Worm (Caenorhabditis elegans): ENCODE measurements around the gene sul-3.
A peak's percentile ranks its signal among the peaks of the same experiment; 100 is the strongest.

sul-3 gene

ce11 chrX:7827989-7828388 lies 6.0 kb downstream of the sul-3 start:
- TF ChIP-seq elt-3 (tag; optimal IDR thresholded peaks at IDR 0.05) (no peak), alr-1 (tag; optimal IDR thresholded peaks at IDR 0.05; ENCODE audit: borderline replicate concordance) (no peak), nhr-237 (tag; optimal IDR thresholded peaks at IDR 0.05) (no peak), hlh-17 (GFP tag; optimal IDR thresholded peaks at IDR 0.05; ENCODE audit: borderline replicate concordance) (no peak), unc-130 (tag; optimal IDR thresholded peaks at IDR 0.05) (no peak), egl-13 (tag; optimal IDR thresholded peaks at IDR 0.05) (no peak), pag-3 (tag; optimal IDR thresholded peaks at IDR 0.05; ENCODE audit: borderline replicate concordance, insufficient read depth) (no peak), lin-14 (GFP tag; optimal IDR thresholded peaks at IDR 0.05) (no peak), irx-1 (tag; optimal IDR thresholded peaks at IDR 0.05) (no peak), nhr-71 (tag; optimal IDR thresholded peaks at IDR 0.05) (no peak), sup-37 (GFP tag; optimal IDR thresholded peaks at IDR 0.05) (no peak), vab-15 (tag; optimal IDR thresholded peaks at IDR 0.05) (no peak), nhr-77 (tag; optimal IDR thresholded peaks at IDR 0.05) (no peak), unc-86 (tag; optimal IDR thresholded peaks at IDR 0.05) (no peak), nhr-47 (tag; optimal IDR thresholded peaks at IDR 0.05) (no peak), aha-1 (tag; optimal IDR thresholded peaks at IDR 0.05) (no peak), mab-9 (GFP tag; IDR thresholded peaks at IDR 0.05) (no peak), skn-1 (tag; optimal IDR thresholded peaks at IDR 0.05) (no peak)

ce11 chrX:7826590-7827260 lies 7.3 kb downstream of the sul-3 start:
- no peak for TF ChIP-seq xbp-1 (tag; optimal IDR thresholded peaks at IDR 0.05)
- TF ChIP-seq swsn-7 (tag; optimal IDR thresholded peaks at IDR 0.05), result no peak
- TF ChIP-seq egl-27 (tag; optimal IDR thresholded peaks at IDR 0.05), result no peak
- TF ChIP-seq ceh-90 (tag; optimal IDR thresholded peaks at IDR 0.05), result no peak
- TF ChIP-seq blmp-1 (tag; optimal IDR thresholded peaks at IDR 0.05), result peak; percentile 48
- no peak for TF ChIP-seq nhr-90 (tag; optimal IDR thresholded peaks at IDR 0.05; ENCODE audit: poor library complexity)
- TF ChIP-seq ztf-11 (tag; optimal IDR thresholded peaks at IDR 0.05), result no peak
- TF ChIP-seq ceh-88 (GFP tag; IDR thresholded peaks at IDR 0.05), result no peak
- no peak for TF ChIP-seq nhr-84 (tag; optimal IDR thresholded peaks at IDR 0.05)
- no peak for TF ChIP-seq ama-1 (optimal IDR thresholded peaks at IDR 0.05)
- TF ChIP-seq sptf-1 (tag; optimal IDR thresholded peaks at IDR 0.05), result no peak
- TF ChIP-seq snu-23 (GFP tag; optimal IDR thresholded peaks at IDR 0.05), result no peak
- TF ChIP-seq ceh-8 (GFP tag; optimal IDR thresholded peaks at IDR 0.05), result no peak
- no peak for TF ChIP-seq mdl-1 (tag; optimal IDR thresholded peaks at IDR 0.05)
- no peak for TF ChIP-seq lir-3 (tag; optimal IDR thresholded peaks at IDR 0.05; ENCODE audit: poor library complexity)
- peak; percentile 60 for TF ChIP-seq lin-14 (GFP tag; optimal IDR thresholded peaks at IDR 0.05)
- TF ChIP-seq nhr-85 (tag), result peak; percentile 63
- no peak for TF ChIP-seq lin-15B (tag; optimal IDR thresholded peaks at IDR 0.05)
- no peak for TF ChIP-seq alr-1 (tag; optimal IDR thresholded peaks at IDR 0.05; ENCODE audit: borderline replicate concordance)
- no peak for TF ChIP-seq snpc-4 (tag; optimal IDR thresholded peaks at IDR 0.05)
- TF ChIP-seq mab-9 (GFP tag; IDR thresholded peaks at IDR 0.05), result no peak
- no peak for TF ChIP-seq nhr-20 (tag; optimal IDR thresholded peaks at IDR 0.05)
- TF ChIP-seq lin-13 (GFP tag; optimal IDR thresholded peaks at IDR 0.05), result no peak
- TF ChIP-seq mep-1 (tag; optimal IDR thresholded peaks at IDR 0.05), result peak; percentile 41
- TF ChIP-seq dsc-1 (tag; optimal IDR thresholded peaks at IDR 0.05), result no peak
- TF ChIP-seq efl-1 (optimal IDR thresholded peaks at IDR 0.05), result no peak
- TF ChIP-seq efl-1 (GFP tag; optimal IDR thresholded peaks at IDR 0.05 in 1 of 2), result peak in 1 of 2 experiments; percentile 76
- no peak for TF ChIP-seq pqm-1 (tag; optimal IDR thresholded peaks at IDR 0.05)
